Worm (Caenorhabditis elegans) whole organism, L4 larva: ENCODE measurements around the gene pgam-5.

Experiments used
- F10B5.3 ChIP-seq: sonication (generic microtip); optimal IDR thresholded peaks from 2 replicates; lab custom pipeline; 2016; ENCODE audit warnings: mild to moderate bottlenecking, missing genetic modification characterization, missing compliant biosample characterization
- F26F4.8 ChIP-seq: fragments of 200-800 bp; sonication (Bioruptor generic); conservative IDR thresholded peaks from 2 replicates; pipeline ENCODE4 v1.3.6; 2022; ENCODE audit warnings: missing genetic modification characterization, missing compliant biosample characterization
- F37D6.2 ChIP-seq: sonication (generic microtip); optimal IDR thresholded peaks from 2 replicates; lab custom pipeline; 2016; ENCODE audit warnings: mild to moderate bottlenecking, missing genetic modification characterization, missing compliant biosample characterization
- F44E2.7 ChIP-seq: fragments of 200-800 bp; sonication (Bioruptor generic); IDR thresholded peaks from 2 replicates; pipeline ENCODE4 v2.1.2; 2022; ENCODE audit warnings: missing genetic modification characterization, missing compliant biosample characterization
- R02D3.7 ChIP-seq: fragments of 150-350 bp; sonication (generic microtip); optimal IDR thresholded peaks from 3 replicates; lab custom pipeline; 2014; ENCODE audit warnings: missing biosample characterization, missing genetic modification characterization
- T20F7.1 ChIP-seq: fragments of 200-800 bp; sonication (Bioruptor generic); optimal IDR thresholded peaks from 2 replicates; lab custom pipeline; 2018; ENCODE audit warnings: mild to moderate bottlenecking, missing genetic modification characterization, missing compliant biosample characterization
- Y5F2A.4 ChIP-seq: fragments of 200-800 bp; sonication (Bioruptor generic); optimal IDR thresholded peaks from 2 replicates; lab custom pipeline; 2018; ENCODE audit warnings: mild to moderate bottlenecking, missing genetic modification characterization, missing compliant biosample characterization
- Y75B8A.6 ChIP-seq: fragments of 200-800 bp; sonication (Bioruptor generic); IDR thresholded peaks from 2 replicates; pipeline ENCODE4 v1.3.6; 2022; ENCODE audit warnings: missing genetic modification reagents, missing genetic modification characterization, missing compliant biosample characterization
- ZK337.2 ChIP-seq: fragments of 200-800 bp; sonication (Bioruptor generic); IDR thresholded peaks from 2 replicates; pipeline ENCODE4 v1.3.6; 2022; ENCODE audit warnings: missing genetic modification reagents, missing genetic modification characterization, missing compliant biosample characterization
- aha-1 ChIP-seq: fragments of 150-350 bp; peaks from one replicate; lab custom pipeline; 2014; ENCODE audit warnings: missing biosample characterization, missing genetic modification characterization
- aly-2 ChIP-seq: sonication (generic microtip); optimal IDR thresholded peaks from 2 replicates; lab custom pipeline; 2018; ENCODE audit warnings: missing biosample characterization, missing genetic modification characterization
- arid-1 ChIP-seq: fragments of 200-800 bp; sonication (Bioruptor generic); conservative IDR thresholded peaks from 2 replicates; pipeline ENCODE4 v1.3.6; 2022; ENCODE audit warnings: missing genetic modification reagents, missing genetic modification characterization, missing compliant biosample characterization
- attf-4 ChIP-seq: sonication (generic microtip); optimal IDR thresholded peaks from 3 replicates; lab custom pipeline; 2017; ENCODE audit warnings: missing biosample characterization, missing genetic modification characterization
- ceh-62 ChIP-seq: sonication (generic microtip); optimal IDR thresholded peaks from 2 replicates; lab custom pipeline; 2017; ENCODE audit warnings: missing biosample characterization, missing genetic modification characterization
- ces-1 ChIP-seq: fragments of 150-350 bp; sonication (generic microtip); optimal IDR thresholded peaks from 4 replicates; lab custom pipeline; 2014; ENCODE audit warnings: missing biosample characterization, missing genetic modification reagents, missing genetic modification characterization
- ctbp-1 ChIP-seq: fragments of 200-800 bp; sonication (Bioruptor generic); IDR thresholded peaks from 2 replicates; pipeline ENCODE4 v1.3.6; 2022; ENCODE audit warnings: missing genetic modification reagents, missing genetic modification characterization, missing compliant biosample characterization
- dpl-1 ChIP-seq: fragments of 150-350 bp; optimal IDR thresholded peaks from 2 replicates; lab custom pipeline; 2014; ENCODE audit warnings: missing biosample characterization, missing genetic modification reagents, missing genetic modification characterization
- egl-27 ChIP-seq: sonication (generic microtip); optimal IDR thresholded peaks from 3 replicates; lab custom pipeline; 2017; ENCODE audit warnings: missing biosample characterization, missing genetic modification reagents, missing genetic modification characterization
- fos-1 ChIP-seq: fragments of 150-350 bp; optimal IDR thresholded peaks from 2 replicates; lab custom pipeline; 2014; ENCODE audit warnings: missing biosample characterization, missing genetic modification characterization
- hif-1 ChIP-seq, 2 experiments: sonication (generic microtip); optimal IDR thresholded peaks; 2 replicates each; lab custom pipeline; 2016 to 2017; ENCODE audit warnings: missing compliant biosample characterization in 2 of 2, missing genetic modification characterization in 2 of 2, missing genetic modification reagents in 2 of 2, missing genotype in 2 of 2, mild to moderate bottlenecking in 1 of 2
- hlh-11 ChIP-seq: fragments of 200-800 bp; sonication (Bioruptor generic); optimal IDR thresholded peaks from 2 replicates; lab custom pipeline; 2018; ENCODE audit warnings: mild to moderate bottlenecking, missing genetic modification characterization, missing compliant biosample characterization
- hlh-30 ChIP-seq: sonication (generic microtip); optimal IDR thresholded peaks from 2 replicates; lab custom pipeline; 2017; ENCODE audit warnings: antibody characterized with exemption, mild to moderate bottlenecking, missing genetic modification characterization, missing compliant biosample characterization; ENCODE audit not compliant: insufficient read depth
- jun-1 ChIP-seq: fragments of 150-350 bp; optimal IDR thresholded peaks from 2 replicates; lab custom pipeline; 2014; ENCODE audit warnings: missing biosample characterization, missing genetic modification reagents, missing genetic modification characterization
- lim-7 ChIP-seq: fragments of 200-800 bp; sonication (Bioruptor generic); IDR thresholded peaks from 2 replicates; pipeline ENCODE4 v1.3.6; 2022; ENCODE audit warnings: missing genetic modification characterization, missing compliant biosample characterization
- lin-15B ChIP-seq: fragments of 150-350 bp; sonication (generic microtip); optimal IDR thresholded peaks from 3 replicates; lab custom pipeline; 2014; ENCODE audit warnings: missing biosample characterization, missing genetic modification characterization
- lin-38 ChIP-seq: fragments of 200-800 bp; sonication (Bioruptor generic); IDR thresholded peaks from 2 replicates; pipeline ENCODE4 v1.3.6; 2022; ENCODE audit warnings: missing genetic modification reagents, missing genetic modification characterization, missing compliant biosample characterization
- lir-3 ChIP-seq: sonication (generic microtip); optimal IDR thresholded peaks from 2 replicates; lab custom pipeline; 2016; ENCODE audit warnings: mild to moderate bottlenecking, missing genetic modification characterization, missing compliant biosample characterization
- mdt-29 ChIP-seq: fragments of 200-800 bp; sonication (Bioruptor generic); IDR thresholded peaks from 2 replicates; pipeline ENCODE4 v1.3.6; 2022; ENCODE audit warnings: missing genetic modification reagents, missing genetic modification characterization, missing compliant biosample characterization
- mep-1 ChIP-seq: fragments of 150-350 bp; sonication (generic microtip); optimal IDR thresholded peaks from 3 replicates; lab custom pipeline; 2014; ENCODE audit warnings: missing biosample characterization, missing genetic modification characterization
- mes-2 ChIP-seq: sonication (generic microtip); optimal IDR thresholded peaks from 2 replicates; lab custom pipeline; 2016; ENCODE audit warnings: missing genotype, mild to moderate bottlenecking, missing genetic modification characterization, missing compliant biosample characterization; ENCODE audit not compliant: poor library complexity, severe bottlenecking
- mxl-3 ChIP-seq: fragments of 200-800 bp; sonication (Bioruptor generic); optimal IDR thresholded peaks from 2 replicates; lab custom pipeline; 2018; ENCODE audit warnings: mild to moderate bottlenecking, missing genetic modification characterization, missing compliant biosample characterization
- nhr-102 ChIP-seq: sonication (generic microtip); optimal IDR thresholded peaks from 2 replicates; lab custom pipeline; 2016; ENCODE audit warnings: mild to moderate bottlenecking, missing genetic modification characterization, moderate library complexity, missing compliant biosample characterization
- nhr-28 ChIP-seq: fragments of 150-350 bp; optimal IDR thresholded peaks from 2 replicates; lab custom pipeline; 2014; ENCODE audit warnings: missing biosample characterization, missing genetic modification characterization
- nhr-6 ChIP-seq: fragments of 150-350 bp; optimal IDR thresholded peaks from 2 replicates; lab custom pipeline; 2014; ENCODE audit warnings: missing biosample characterization, missing genetic modification characterization
- nhr-76 ChIP-seq: fragments of 150-350 bp; optimal IDR thresholded peaks from 2 replicates; lab custom pipeline; 2014; ENCODE audit warnings: missing biosample characterization, missing genetic modification characterization
- nhr-77 ChIP-seq: fragments of 150-350 bp; optimal IDR thresholded peaks from 2 replicates; lab custom pipeline; 2014; ENCODE audit warnings: missing biosample characterization, missing genetic modification characterization
- pha-4 ChIP-seq, 2 experiments: fragments of 150-350 bp in 1 of 2; fragments of 200-800 bp in 1 of 2; sonication (Bioruptor generic) in 1 of 2; IDR thresholded peaks in 1 of 2; optimal IDR thresholded peaks in 1 of 2; 2 replicates each; pipeline versions ENCODE4 v1.3.6 to Lab custom; 2014 to 2022; ENCODE audit warnings: missing genetic modification characterization in 2 of 2, missing genetic modification reagents in 2 of 2, missing biosample characterization in 1 of 2, missing compliant biosample characterization in 1 of 2
- php-3 ChIP-seq: fragments of 200-800 bp; sonication (Bioruptor generic); IDR thresholded peaks from 2 replicates; pipeline ENCODE4 v1.3.6; 2022; ENCODE audit warnings: missing genetic modification reagents, missing genetic modification characterization, missing compliant biosample characterization
- pqm-1 ChIP-seq: sonication (generic microtip); optimal IDR thresholded peaks from 2 replicates; lab custom pipeline; 2017; ENCODE audit warnings: missing biosample characterization, missing genetic modification characterization
- rbr-2 ChIP-seq: sonication (generic microtip); optimal IDR thresholded peaks from 2 replicates; lab custom pipeline; 2016; ENCODE audit warnings: missing genotype, missing genetic modification characterization, missing compliant biosample characterization
- set-16 ChIP-seq: fragments of 200-800 bp; sonication (Bioruptor generic); IDR thresholded peaks from 2 replicates; pipeline ENCODE4 v1.3.6; 2022; ENCODE audit warnings: missing genetic modification reagents, missing genetic modification characterization, missing compliant biosample characterization
- spr-1 ChIP-seq: sonication (generic microtip); optimal IDR thresholded peaks from 2 replicates; lab custom pipeline; 2016; ENCODE audit warnings: mild to moderate bottlenecking, missing genetic modification characterization, missing compliant biosample characterization
- tra-1 ChIP-seq: fragments of 200-800 bp; sonication (Bioruptor generic); IDR thresholded peaks from 2 replicates; pipeline ENCODE4 v1.3.6; 2022; ENCODE audit warnings: missing genetic modification reagents, missing genetic modification characterization, missing compliant biosample characterization
- vab-7 ChIP-seq: fragments of 200-800 bp; sonication (Bioruptor generic); IDR thresholded peaks from 2 replicates; pipeline ENCODE4 v1.3.6; 2022; ENCODE audit warnings: missing genetic modification reagents, missing genetic modification characterization, missing compliant biosample characterization
- zag-1 ChIP-seq: fragments of 150-350 bp; optimal IDR thresholded peaks from 2 replicates; lab custom pipeline; 2014; ENCODE audit warnings: missing biosample characterization, missing genetic modification characterization
- zip-11 ChIP-seq: fragments of 200-800 bp; sonication (Bioruptor generic); IDR thresholded peaks from 2 replicates; pipeline ENCODE4 v1.3.6; 2022; ENCODE audit warnings: missing genetic modification characterization, missing compliant biosample characterization

pgam-5 gene

DNA sequence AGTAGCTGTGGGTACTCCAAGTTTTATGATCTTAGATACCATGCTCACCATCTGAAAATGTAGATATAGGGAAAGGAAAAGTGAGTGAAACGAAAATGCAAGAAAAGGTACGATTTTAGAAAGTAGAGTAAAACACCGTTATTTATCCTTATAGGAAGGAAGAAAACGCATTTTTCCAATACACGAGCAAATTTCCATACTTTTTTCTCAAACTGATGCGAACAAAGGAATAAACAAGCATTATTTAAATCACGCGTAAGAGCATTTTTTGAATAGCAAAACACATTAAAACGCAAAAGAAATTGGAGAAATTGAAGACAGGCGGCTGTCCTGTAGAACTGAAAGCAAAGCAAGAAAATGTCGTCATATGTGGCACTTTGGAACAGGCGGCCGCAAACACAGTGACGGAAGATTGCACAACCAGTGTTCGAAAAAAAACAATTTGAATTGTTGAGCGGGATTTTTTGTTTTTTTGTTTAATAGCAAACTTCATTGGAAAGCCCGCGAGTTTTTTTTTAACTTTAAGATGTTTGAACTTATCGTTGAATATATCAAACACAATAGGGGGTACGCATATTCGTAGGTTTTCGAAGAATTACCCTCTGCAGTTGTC, at the start of gene pgam-5:
Gene pgam-5 (minus strand): TSS at position 51 of the 613 bp plus-strand sequence.
- no peak for TF ChIP-seq arid-1 (GFP tag; lab: Robert Waterston, UW)
- peak; percentile 40 for TF ChIP-seq mes-2 (tag; lab: Kevin White, UChicago)
- no peak for TF ChIP-seq zip-11 (GFP tag; lab: Robert Waterston, UW)
- TF ChIP-seq hlh-30 (tag; lab: Kevin White, UChicago): no peak
- peak; percentile 30 for TF ChIP-seq dpl-1 (GFP tag; lab: Kevin White, UChicago)

ce11 chrII:7643214-7643613, 44.7 kb upstream of the pgam-5 start:
- TF ChIP-seq aha-1 (tag; lab: Kevin White, UChicago): peak; percentile 60
- no peak for TF ChIP-seq tra-1 (GFP tag; lab: Robert Waterston, UW)
- TF ChIP-seq attf-4 (tag; lab: Kevin White, UChicago): no peak
- TF ChIP-seq nhr-76 (tag; lab: Kevin White, UChicago): no peak
- TF ChIP-seq Y75B8A.6 (GFP tag; lab: Robert Waterston, UW): no peak
- TF ChIP-seq ctbp-1 (GFP tag; lab: Robert Waterston, UW): no peak
- no peak for TF ChIP-seq mdt-29 (GFP tag; lab: Robert Waterston, UW)
- no peak for TF ChIP-seq pha-4 (GFP tag; IDR thresholded peaks at IDR 0.05; lab: Robert Waterston, UW)
- TF ChIP-seq pha-4 (tag; optimal IDR thresholded peaks at IDR 0.05; lab: Kevin White, UChicago): no peak

DNA sequence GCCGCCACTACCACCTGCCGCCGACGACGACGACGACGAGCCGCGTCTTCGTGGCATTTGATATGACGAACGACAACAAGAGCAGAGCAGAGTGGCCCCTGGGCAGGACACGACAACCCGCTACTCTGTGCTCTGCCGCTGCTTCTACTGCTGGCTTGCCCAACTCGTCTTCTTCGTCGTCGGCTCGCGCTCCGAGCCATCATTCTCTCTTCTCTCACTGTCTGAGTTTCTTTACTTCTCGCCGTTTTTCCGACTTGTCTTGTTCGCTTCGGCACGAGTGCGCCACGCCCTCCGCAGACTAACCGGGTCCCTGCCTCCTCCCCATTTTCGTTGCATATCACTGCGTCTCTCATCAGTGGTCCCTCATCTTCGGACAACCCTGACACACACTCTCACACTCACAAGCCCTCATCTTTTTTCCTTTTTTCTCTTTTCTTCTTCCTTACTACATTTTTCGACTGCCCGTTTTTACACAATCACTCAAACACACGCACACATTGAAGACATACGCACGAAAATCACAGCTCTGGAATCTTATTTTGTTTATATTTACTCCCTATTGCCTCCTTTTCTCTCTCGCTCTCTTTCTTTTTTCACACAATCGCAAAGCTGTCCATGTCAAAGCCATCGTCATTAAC, 43.6 kb upstream of the pgam-5 start:
- no peak for TF ChIP-seq aly-2 (tag; lab: Kevin White, UChicago)
- no peak for TF ChIP-seq F10B5.3 (tag; lab: Kevin White, UChicago)
- TF ChIP-seq lir-3 (tag; lab: Kevin White, UChicago): no peak
- peak; percentile 97 for TF ChIP-seq set-16
- no peak for TF ChIP-seq lim-7 (GFP tag; lab: Robert Waterston, UW)
- peak; percentile 31; the same call in 1 of the 2 replicates for TF ChIP-seq vab-7 (GFP tag; lab: Robert Waterston, UW)
- no peak for TF ChIP-seq F26F4.8 (GFP tag; lab: Robert Waterston, UW)
- TF ChIP-seq nhr-28: no peak
- TF ChIP-seq nhr-102 (tag; lab: Kevin White, UChicago): no peak
- TF ChIP-seq nhr-77: no peak
- TF ChIP-seq Y5F2A.4 (GFP tag; lab: Kevin White, UChicago): no peak
- peak; percentile 13 for TF ChIP-seq spr-1
- TF ChIP-seq ZK337.2 (GFP tag; lab: Robert Waterston, UW): no peak
- no peak for TF ChIP-seq fos-1 (tag; lab: Kevin White, UChicago)
- TF ChIP-seq jun-1 (tag; lab: Kevin White, UChicago): no peak
- TF ChIP-seq php-3 (GFP tag; lab: Robert Waterston, UW): no peak
- TF ChIP-seq mep-1 (tag; lab: Kevin White, UChicago): peak; percentile 70
- TF ChIP-seq egl-27: no peak
- no peak for TF ChIP-seq tra-1 (GFP tag; lab: Robert Waterston, UW)
- peak; percentile 83 for TF ChIP-seq rbr-2 (tag; lab: Kevin White, UChicago)
- no peak for TF ChIP-seq lin-15B (tag; lab: Kevin White, UChicago)
- no peak for TF ChIP-seq R02D3.7
- peak; percentile 51 for TF ChIP-seq F37D6.2
- peak in 1 of 2 experiments; percentile 67 for TF ChIP-seq hif-1 (tag; optimal IDR thresholded peaks at IDR 0.05; lab: Kevin White, UChicago)
- no peak for TF ChIP-seq pqm-1
- no peak for TF ChIP-seq arid-1 (GFP tag; lab: Robert Waterston, UW)
- no peak for TF ChIP-seq ceh-62 (tag; lab: Kevin White, UChicago)
- no peak for TF ChIP-seq T20F7.1 (GFP tag; lab: Kevin White, UChicago)
- no peak for TF ChIP-seq F44E2.7 (GFP tag; lab: Robert Waterston, UW)
- TF ChIP-seq hlh-11 (tag; lab: Kevin White, UChicago): peak; percentile 68
- TF ChIP-seq zag-1 (tag; lab: Kevin White, UChicago): no peak
- peak; percentile 8; the same call in 1 of the 2 replicates for TF ChIP-seq lin-38
- peak; percentile 19 for TF ChIP-seq ces-1 (GFP tag; lab: Kevin White, UChicago)
- TF ChIP-seq mxl-3 (GFP tag; lab: Kevin White, UChicago): peak; percentile 28
- no peak for TF ChIP-seq nhr-6
